Worm (Caenorhabditis elegans): Measurements from ENCODE around the gene nas-16.
"Not testable (repeated sequence)": the region's sequence is repeated elsewhere in the genome, so short reads cannot be mapped to it uniquely, and the experiment has no call there.

DNA sequence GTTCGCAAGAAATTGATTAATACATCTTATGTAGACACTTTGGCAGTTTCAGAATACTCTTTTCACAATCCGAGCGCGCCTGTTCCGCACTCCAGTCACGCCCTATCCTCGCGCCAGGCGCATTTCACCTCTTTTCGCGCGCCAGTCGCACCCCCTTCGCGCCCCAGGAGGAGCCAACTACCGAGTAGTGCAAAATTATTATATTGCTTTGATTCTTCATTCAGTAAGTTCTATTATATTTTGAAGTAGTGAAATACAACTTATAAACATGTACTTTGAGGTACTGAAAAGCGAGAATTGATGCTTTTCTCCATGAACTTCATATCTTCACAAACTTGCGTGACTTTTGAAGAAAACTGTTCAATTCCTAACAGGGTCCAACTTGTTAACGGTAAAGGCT is 4.0 kb downstream of the nas-16 start, which contains the start of gene nas-18:
- TF ChIP-seq lsy-2, M03D4.4, elt-3 (tag; optimal IDR thresholded peaks at IDR 0.05): not testable (repeated sequence)
